Fruit fly (Drosophila melanogaster): Measurements from ENCODE around the gene bou.
A peak's percentile ranks its signal among the peaks of the same experiment; 100 is the strongest.

The bou gene

DNA sequence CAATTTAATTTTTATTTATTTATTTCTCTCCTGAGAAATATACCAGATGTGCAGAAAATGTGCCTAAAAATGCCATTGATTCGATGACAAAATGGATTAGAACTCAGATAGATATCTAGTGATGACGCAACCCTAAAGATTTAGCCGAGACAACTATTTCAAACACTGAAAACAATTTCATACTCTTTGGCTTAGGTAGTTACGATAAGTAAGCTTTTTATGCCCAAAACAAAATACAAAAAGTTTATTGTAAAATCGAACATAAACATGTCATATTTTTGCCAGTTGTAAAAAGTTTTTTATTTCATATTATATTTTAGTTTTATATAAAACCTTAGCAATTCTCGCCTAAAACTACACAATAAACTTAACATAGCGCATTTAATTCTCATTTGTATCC is 12.9 kb upstream of the bou start, which contains the start of gene CG3040:
Gene CG3040 (minus strand): TSS at position 54 of the 400 bp plus-strand sequence.
- no peak for TF ChIP-seq Fer2 (tag; optimal IDR thresholded peaks at IDR 0.05)
- TF ChIP-seq grau (tag; optimal IDR thresholded peaks at IDR 0.05) = peak; percentile 56
- TF ChIP-seq zen2 (GFP tag; IDR thresholded peaks at IDR 0.05; ENCODE audit: partially characterized antibody) = no peak
- TF ChIP-seq twi (tag; optimal IDR thresholded peaks at IDR 0.05) = peak; percentile 47
- no peak for TF ChIP-seq CG31388 (GFP tag; optimal IDR thresholded peaks at IDR 0.05)
- TF ChIP-seq zfh1 (GFP tag; IDR thresholded peaks at IDR 0.05) = peak; percentile 33; the same call in 2 of the 3 replicates
- peak; percentile 44 for TF ChIP-seq CG12155 (GFP tag; optimal IDR thresholded peaks at IDR 0.05)
- TF ChIP-seq mld (GFP tag; IDR thresholded peaks at IDR 0.05; ENCODE audit: partially characterized antibody) = no peak
- peak; percentile 62 for TF ChIP-seq CG13894 (tag; optimal IDR thresholded peaks at IDR 0.05)
- TF ChIP-seq CG33557 (GFP tag; optimal IDR thresholded peaks at IDR 0.05) = no peak
- no peak for TF ChIP-seq CG7987 (GFP tag; optimal IDR thresholded peaks at IDR 0.05)
- TF ChIP-seq CG15011 (GFP tag; optimal IDR thresholded peaks at IDR 0.05) = no peak
- no peak for TF ChIP-seq TFAM (GFP tag; optimal IDR thresholded peaks at IDR 0.05)
- peak; percentile 70 for TF ChIP-seq YL-1 (GFP tag; optimal IDR thresholded peaks at IDR 0.05)
- peak; percentile 5 for TF ChIP-seq CG8290 (GFP tag; optimal IDR thresholded peaks at IDR 0.05)
- TF ChIP-seq CG8290 (tag; optimal IDR thresholded peaks at IDR 0.05) = peak in 1 of 2 experiments; percentile 70
- no peak for TF ChIP-seq CG6813 (GFP tag; optimal IDR thresholded peaks at IDR 0.05)
- peak; percentile 10 for TF ChIP-seq fd96Cb (tag; optimal IDR thresholded peaks at IDR 0.05)
- TF ChIP-seq exex (tag; optimal IDR thresholded peaks at IDR 0.05) = no peak
- TF ChIP-seq Bdp1 (GFP tag; optimal IDR thresholded peaks at IDR 0.05) = no peak
- TF ChIP-seq CG18476 (GFP tag; optimal IDR thresholded peaks at IDR 0.05) = no peak
- TF ChIP-seq slou (GFP tag; optimal IDR thresholded peaks at IDR 0.05) = no peak
- TF ChIP-seq jigr1 (GFP tag; IDR thresholded peaks at IDR 0.05) = no peak
- TF ChIP-seq E2f1 (GFP tag; IDR thresholded peaks at IDR 0.05) = peak; percentile 18; the same call in 1 of the 2 replicates
- peak; percentile 2 for TF ChIP-seq CG30020 (tag; optimal IDR thresholded peaks at IDR 0.05)
- no peak for TF ChIP-seq Bgb (GFP tag; IDR thresholded peaks at IDR 0.05; ENCODE audit: partially characterized antibody)
- TF ChIP-seq CG12769 (tag; optimal IDR thresholded peaks at IDR 0.05) = peak; percentile 41
- TF ChIP-seq CG14710 (tag; optimal IDR thresholded peaks at IDR 0.05) = peak; percentile 59
- TF ChIP-seq Doc3 (GFP tag; IDR thresholded peaks at IDR 0.05; ENCODE audit: partially characterized antibody) = no peak
- no peak for TF ChIP-seq Awh (GFP tag; IDR thresholded peaks at IDR 0.05)
- peak; percentile 15 for TF ChIP-seq CG3281 (GFP tag; optimal IDR thresholded peaks at IDR 0.05)
- no peak for TF ChIP-seq ham (GFP tag; IDR thresholded peaks at IDR 0.05)
- TF ChIP-seq kni (GFP tag; optimal IDR thresholded peaks at IDR 0.05) = no peak
- TF ChIP-seq hkb (optimal IDR thresholded peaks at IDR 0.05) = no peak
- peak; percentile 49; the same call in 1 of the 2 replicates for TF ChIP-seq hkb (GFP tag; IDR thresholded peaks at IDR 0.05)
- TF ChIP-seq CG8765 (GFP tag; IDR thresholded peaks at IDR 0.05) = no peak
- TF ChIP-seq Drgx (GFP tag; IDR thresholded peaks at IDR 0.05) = no peak
- no peak for TF ChIP-seq CG12744 (GFP tag; optimal IDR thresholded peaks at IDR 0.05)
- no peak for TF ChIP-seq sisA (GFP tag; IDR thresholded peaks at IDR 0.05)
- TF ChIP-seq Hmx (GFP tag; optimal IDR thresholded peaks at IDR 0.05) = no peak
- no peak for TF ChIP-seq Six4 (GFP tag; optimal IDR thresholded peaks at IDR 0.05)
- peak in 1 of 2 experiments; percentile 16 for TF ChIP-seq insv (GFP tag; optimal IDR thresholded peaks at IDR 0.05)
- TF ChIP-seq CG43689 (GFP tag; IDR thresholded peaks at IDR 0.05) = no peak
- no peak for TF ChIP-seq CG7372 (GFP tag; IDR thresholded peaks at IDR 0.05)
- no peak for TF ChIP-seq Sox100B (GFP tag; optimal IDR thresholded peaks at IDR 0.05)
- TF ChIP-seq ac (GFP tag; optimal IDR thresholded peaks at IDR 0.05) = no peak
- no peak for TF ChIP-seq Oaz (GFP tag; IDR thresholded peaks at IDR 0.05)
- no peak for TF ChIP-seq CG7928 (GFP tag; optimal IDR thresholded peaks at IDR 0.05)
- TF ChIP-seq BtbVII (GFP tag; optimal IDR thresholded peaks at IDR 0.05) = no peak
- TF ChIP-seq CG17186 (GFP tag; optimal IDR thresholded peaks at IDR 0.05) = no peak
- TF ChIP-seq Max (GFP tag; optimal IDR thresholded peaks at IDR 0.05) = no peak
- no peak for TF ChIP-seq ranshi (GFP tag; IDR thresholded peaks at IDR 0.05)
